Worm (Caenorhabditis elegans): Measurements from ENCODE around the gene Y39A3CL.3.

Gene Y39A3CL.3

DNA sequence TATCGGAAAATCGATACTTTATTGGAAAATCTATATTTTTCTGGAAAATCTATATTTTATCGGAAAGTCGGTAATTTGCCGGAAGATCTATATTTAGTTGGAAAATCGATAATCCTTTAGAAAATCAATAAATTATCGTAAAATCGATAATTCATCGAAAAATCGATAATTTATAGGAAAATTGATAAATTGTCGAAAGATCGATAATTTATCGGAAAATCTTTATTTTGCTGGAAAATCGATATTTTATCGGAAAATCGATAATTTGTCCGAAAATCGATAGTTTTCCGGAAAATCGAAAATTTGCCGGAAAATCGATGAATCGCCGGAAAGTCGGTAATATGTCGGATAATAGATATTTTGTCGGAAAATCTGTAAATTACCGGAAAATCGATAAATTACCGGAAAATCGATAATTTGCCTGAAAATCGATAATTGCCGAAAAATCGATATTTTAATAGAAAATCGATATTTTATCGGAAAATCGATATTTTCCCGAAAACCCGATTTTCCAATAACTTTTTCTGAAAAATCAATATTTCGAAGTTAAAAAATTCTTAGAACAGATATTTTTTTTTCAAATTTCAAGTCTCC lies 27.9 kb downstream of the Y39A3CL.3 start:
- TF ChIP-seq ces-1 (GFP tag; optimal IDR thresholded peaks at IDR 0.05): peak; percentile 35
- no peak for TF ChIP-seq ztf-11 (tag; optimal IDR thresholded peaks at IDR 0.05)

DNA sequence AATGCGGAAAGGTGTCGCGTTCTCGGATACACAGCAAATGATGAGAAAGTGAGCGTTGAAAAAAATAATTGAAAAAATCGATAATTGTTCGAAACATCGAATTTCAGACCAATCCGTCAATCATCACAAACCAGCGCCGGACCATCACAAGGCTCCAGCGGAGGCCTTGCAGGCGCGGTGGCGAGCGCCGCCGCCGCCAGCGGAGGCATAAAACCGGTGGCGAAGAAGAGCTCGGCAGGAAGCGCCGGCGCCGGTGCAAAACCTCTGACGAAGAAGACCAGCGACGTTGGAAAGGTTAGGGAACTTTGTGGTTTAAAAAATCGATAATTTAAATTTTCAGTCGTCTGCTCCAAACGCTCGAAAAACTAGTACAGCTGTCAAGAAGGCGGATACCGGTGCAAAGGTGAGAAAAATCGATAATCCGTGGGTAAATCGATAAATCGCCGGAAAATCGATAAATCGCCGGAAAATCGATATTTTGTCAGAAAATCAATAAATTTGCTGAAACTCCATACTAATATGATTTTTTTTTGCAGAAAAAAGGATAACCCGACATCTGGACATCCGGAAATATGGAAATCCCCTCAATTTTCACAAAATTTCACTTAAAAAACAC lies 28.7 kb downstream of the Y39A3CL.3 start:
- TF ChIP-seq hlh-1 (tag; optimal IDR thresholded peaks at IDR 0.05): no peak
- TF ChIP-seq tbx-8 (GFP tag; optimal IDR thresholded peaks at IDR 0.05): no peak

DNA sequence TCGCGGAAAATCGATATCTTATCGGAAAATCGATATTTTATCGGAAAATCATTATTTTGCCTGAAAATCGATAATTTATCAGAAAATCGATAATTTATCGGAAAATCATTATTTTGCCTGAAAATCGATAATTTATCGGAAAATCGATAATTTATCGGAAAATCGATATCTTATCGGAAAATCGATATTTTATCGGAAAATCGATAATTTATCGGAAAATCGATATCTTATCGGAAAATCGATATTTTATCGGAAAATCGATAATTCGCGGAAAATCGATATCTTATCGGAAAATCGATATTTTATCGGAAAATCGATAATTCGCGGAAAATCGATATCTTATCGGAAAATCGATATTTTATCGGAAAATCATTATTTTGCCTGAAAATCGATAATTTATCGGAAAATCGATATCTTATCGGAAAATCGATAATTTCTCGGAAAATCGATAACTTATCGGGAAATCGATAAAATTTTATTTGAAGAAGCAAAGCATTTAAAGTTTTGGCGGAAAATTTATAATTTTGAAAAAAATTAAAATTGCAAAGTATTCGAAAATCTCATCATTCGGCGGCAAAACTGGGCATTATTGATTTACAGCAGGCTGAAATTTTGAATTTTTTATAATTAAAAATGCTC lies 29.8 kb downstream of the Y39A3CL.3 start:
- peak; percentile 6 for TF ChIP-seq ceh-39 (tag; optimal IDR thresholded peaks at IDR 0.05)

DNA sequence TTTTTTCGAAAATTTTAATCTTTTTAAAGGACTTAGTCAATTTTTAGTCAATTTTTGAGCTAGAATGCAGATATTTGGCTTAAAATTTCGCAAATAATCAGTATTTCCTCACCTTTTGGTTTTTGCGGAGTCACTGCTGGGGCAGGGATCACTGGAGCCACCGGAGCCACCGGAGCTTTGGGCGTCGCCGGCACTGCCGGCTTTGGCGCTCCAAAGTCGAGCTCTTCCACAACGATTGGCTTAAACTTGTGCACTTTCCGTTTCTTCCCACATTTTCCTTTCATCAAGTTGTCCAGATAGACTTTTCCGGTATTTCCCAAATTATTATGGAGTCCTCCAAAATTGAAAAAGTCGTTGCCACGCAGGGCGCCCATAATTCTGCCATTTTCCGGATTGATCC lies 36.7 kb downstream of the Y39A3CL.3 start:
- TF ChIP-seq tbx-8 (GFP tag; optimal IDR thresholded peaks at IDR 0.05): no peak

DNA sequence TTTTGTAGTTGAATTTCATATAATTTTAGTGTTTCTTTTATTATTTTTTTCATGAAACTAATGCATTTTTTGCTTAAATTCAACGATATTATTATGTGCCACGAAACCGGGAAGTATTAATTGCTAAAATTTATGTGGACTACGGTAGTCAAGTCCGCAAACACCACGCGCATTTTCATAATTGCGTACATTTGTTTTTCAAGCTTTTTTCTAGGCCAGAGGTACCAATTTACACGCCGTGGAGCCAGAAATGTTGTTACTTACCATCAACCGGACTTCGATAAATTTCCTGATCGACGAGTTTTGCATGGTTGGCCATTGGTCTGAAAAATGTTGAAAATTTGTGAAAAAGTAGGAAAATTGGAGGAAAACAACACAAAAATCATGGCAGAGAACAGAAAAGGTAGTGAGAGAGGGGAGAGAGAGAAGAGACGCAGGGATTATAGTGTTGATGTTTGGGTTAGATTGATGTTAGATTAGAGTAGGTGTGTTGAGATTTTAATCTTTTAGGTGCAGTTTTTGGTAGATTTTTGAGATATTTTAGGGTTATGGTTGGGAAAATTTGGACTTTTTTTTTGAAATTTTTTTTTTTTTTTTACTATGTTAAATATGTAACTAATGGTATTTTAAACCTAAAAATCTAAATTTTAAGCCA lies 40.5 kb downstream of the Y39A3CL.3 start, which contains the start of gene clp-4:
clp-4 (minus strand) TSS at position 323 of the 655 bp plus-strand sequence.
- peak; percentile 19 for TF ChIP-seq lsy-2 (tag; optimal IDR thresholded peaks at IDR 0.05)
- TF ChIP-seq nhr-2 (tag; optimal IDR thresholded peaks at IDR 0.05): no peak
- TF ChIP-seq nhr-237 (tag; optimal IDR thresholded peaks at IDR 0.05): no peak
- TF ChIP-seq pha-4 (tag; optimal IDR thresholded peaks at IDR 0.05): no peak
- peak; percentile 85 for TF ChIP-seq elt-1 (tag; optimal IDR thresholded peaks at IDR 0.05; ENCODE audit: borderline replicate concordance, insufficient read depth)
- no peak for TF ChIP-seq mab-5 (tag; optimal IDR thresholded peaks at IDR 0.05)
- TF ChIP-seq nhr-76 (tag; optimal IDR thresholded peaks at IDR 0.05): no peak
- no peak for TF ChIP-seq M03D4.4 (tag; optimal IDR thresholded peaks at IDR 0.05)
- no peak for TF ChIP-seq nhr-28 (tag; optimal IDR thresholded peaks at IDR 0.05)
- no peak for TF ChIP-seq mep-1 (tag; optimal IDR thresholded peaks at IDR 0.05)

DNA sequence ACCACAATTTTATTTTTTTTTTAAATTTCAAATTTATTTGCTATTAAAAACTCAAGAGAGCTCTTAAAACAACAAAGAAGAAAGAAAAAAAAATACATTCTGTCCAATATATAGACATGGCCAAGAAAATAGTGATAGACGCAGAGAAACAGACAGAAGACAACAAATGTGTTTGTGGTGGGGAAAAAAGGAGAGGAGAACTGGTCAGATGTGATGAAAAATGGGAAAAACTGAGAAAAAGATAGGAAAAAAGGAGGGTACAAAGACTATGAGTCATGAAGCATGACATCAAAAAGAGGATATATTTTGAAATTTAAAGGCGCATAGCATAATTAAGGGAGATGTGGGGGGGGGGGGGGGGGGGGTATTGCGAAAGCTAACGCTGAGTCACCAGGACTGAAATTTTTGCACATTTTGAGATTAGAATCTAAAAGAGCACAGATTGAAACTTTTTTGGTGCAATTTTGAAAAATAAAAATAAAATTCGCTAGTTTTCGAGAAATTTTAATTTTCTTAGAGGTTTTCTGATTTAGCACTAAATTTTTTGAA lies 41.5 kb downstream of the Y39A3CL.3 start:
- peak; percentile 19 for TF ChIP-seq sptf-1 (tag; optimal IDR thresholded peaks at IDR 0.05)
- TF ChIP-seq unc-120 (tag; optimal IDR thresholded peaks at IDR 0.05; ENCODE audit: poor library complexity, severe bottlenecking): peak; percentile 8
- no peak for TF ChIP-seq unc-39 (tag; optimal IDR thresholded peaks at IDR 0.05)
- no peak for TF ChIP-seq lin-32 (GFP tag; optimal IDR thresholded peaks at IDR 0.05)
- TF ChIP-seq ces-1 (GFP tag; optimal IDR thresholded peaks at IDR 0.05): peak; percentile 3
- TF ChIP-seq mls-2 (tag; optimal IDR thresholded peaks at IDR 0.05): no peak

DNA sequence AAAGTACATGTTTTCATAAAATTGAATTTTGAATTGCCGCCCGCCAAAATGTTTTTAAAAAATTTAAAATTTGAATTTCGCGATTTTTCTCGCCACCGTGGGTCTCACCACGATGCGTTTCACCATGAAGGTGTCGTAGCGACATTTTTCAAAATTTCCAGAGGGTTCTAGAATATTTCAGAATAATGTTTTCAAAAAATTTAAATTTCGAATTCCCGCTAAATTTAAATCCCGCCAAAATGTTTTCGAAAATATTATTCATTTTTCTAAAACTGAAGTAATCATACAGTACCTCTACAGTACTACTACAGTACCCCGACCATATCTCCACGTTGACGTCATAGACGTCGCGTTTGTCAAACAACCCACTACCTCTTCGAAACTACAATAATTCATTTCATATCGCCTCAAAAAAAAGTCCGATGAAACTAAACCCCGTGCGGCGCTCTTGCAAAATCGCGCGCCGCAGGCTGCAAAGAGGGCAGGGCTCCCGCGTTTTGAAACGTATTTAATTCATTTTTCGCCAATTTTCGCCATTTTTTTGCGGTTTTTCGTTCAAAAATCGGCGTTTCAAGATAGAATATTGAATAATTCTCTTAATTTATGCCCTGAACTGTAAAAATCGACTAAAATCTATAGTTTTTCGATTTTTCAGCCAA lies 46.8 kb downstream of the Y39A3CL.3 start, which contains the start of the genes pvf-1 and Y39A3CL.7:
pvf-1 (minus strand) TSS at position 51 of the 659 bp plus-strand sequence.
Y39A3CL.7 (plus strand) TSS at position 656 of the 659 bp plus-strand sequence.
- TF ChIP-seq mls-2 (tag; optimal IDR thresholded peaks at IDR 0.05): peak; percentile 66
- no peak for TF ChIP-seq unc-62 (GFP tag; optimal IDR thresholded peaks at IDR 0.05)
- peak; percentile 44 for TF ChIP-seq hlh-1 (tag; optimal IDR thresholded peaks at IDR 0.05)
- TF ChIP-seq drap-1 (GFP tag; optimal IDR thresholded peaks at IDR 0.05): peak; percentile 36
- no peak for TF ChIP-seq zip-8 (tag; optimal IDR thresholded peaks at IDR 0.05)
- peak; percentile 26 for TF ChIP-seq ztf-11 (tag; optimal IDR thresholded peaks at IDR 0.05)
- TF ChIP-seq mab-5 (tag; optimal IDR thresholded peaks at IDR 0.05): no peak
- peak; percentile 27 for TF ChIP-seq tbx-8 (GFP tag; optimal IDR thresholded peaks at IDR 0.05)
- no peak for TF ChIP-seq lin-13 (tag; optimal IDR thresholded peaks at IDR 0.05)
- TF ChIP-seq nhr-2 (tag; optimal IDR thresholded peaks at IDR 0.05): peak; percentile 2
- no peak for TF ChIP-seq nhr-237 (tag; optimal IDR thresholded peaks at IDR 0.05)
- peak; percentile 58 for TF ChIP-seq nhr-12 (tag; optimal IDR thresholded peaks at IDR 0.05)
- peak; percentile 45 for TF ChIP-seq cnd-1 (tag; optimal IDR thresholded peaks at IDR 0.05)
- peak; percentile 56 for TF ChIP-seq flh-1 (GFP tag; optimal IDR thresholded peaks at IDR 0.05)
- TF ChIP-seq ham-2 (GFP tag; optimal IDR thresholded peaks at IDR 0.05): no peak
- no peak for TF ChIP-seq snpc-4 (tag; optimal IDR thresholded peaks at IDR 0.05)
- peak; percentile 86 for TF ChIP-seq sptf-1 (tag; optimal IDR thresholded peaks at IDR 0.05)
- peak; percentile 15 for TF ChIP-seq ces-1 (GFP tag; optimal IDR thresholded peaks at IDR 0.05)
- peak; percentile 23 for TF ChIP-seq mep-1 (tag; optimal IDR thresholded peaks at IDR 0.05)
- no peak for TF ChIP-seq nhr-28 (tag; optimal IDR thresholded peaks at IDR 0.05)
- TF ChIP-seq lin-32 (GFP tag; optimal IDR thresholded peaks at IDR 0.05): peak; percentile 22
- TF ChIP-seq unc-39 (tag; optimal IDR thresholded peaks at IDR 0.05): no peak
- TF ChIP-seq unc-120 (tag; optimal IDR thresholded peaks at IDR 0.05; ENCODE audit: poor library complexity, severe bottlenecking): peak; percentile 36
- TF ChIP-seq ceh-43 (GFP tag; optimal IDR thresholded peaks at IDR 0.05): peak; percentile 60
- TF ChIP-seq ceh-39 (tag; optimal IDR thresholded peaks at IDR 0.05): no peak
- no peak for TF ChIP-seq lsy-2 (tag; optimal IDR thresholded peaks at IDR 0.05)
- peak; percentile 48 for TF ChIP-seq bed-3 (GFP tag; optimal IDR thresholded peaks at IDR 0.05)
- no peak for TF ChIP-seq elt-1 (tag; optimal IDR thresholded peaks at IDR 0.05; ENCODE audit: borderline replicate concordance, insufficient read depth)
